Worm (Caenorhabditis elegans): ENCODE measurements around the gene srbc-11.

Gene srbc-11

ce11 chrV:7527153-7527552 is 32.1 kb upstream of the srbc-11 start, which contains the start of gene C54F6.17:
C54F6.17 (plus strand) TSS chrV:7527453.
- TF ChIP-seq ceh-91 (GFP tag; IDR thresholded peaks at IDR 0.05) (no peak), attf-5 (GFP tag; optimal IDR thresholded peaks at IDR 0.05) (no peak), lsl-1 (GFP tag; optimal IDR thresholded peaks at IDR 0.05) (no peak), dpff-1 (tag; optimal IDR thresholded peaks at IDR 0.05) (no peak), ceh-100 (GFP tag; IDR thresholded peaks at IDR 0.05) (no peak), C06A6.2 (GFP tag; conservative IDR thresholded peaks at IDR 0.05) (no peak), attf-3 (GFP tag; conservative IDR thresholded peaks at IDR 0.05) (no peak), rpc-1 (optimal IDR thresholded peaks at IDR 0.05) (no peak), rpc-1 (tag; optimal IDR thresholded peaks at IDR 0.05) (no peak), chd-7 (tag; optimal IDR thresholded peaks at IDR 0.05) (no peak)

ce11 chrV:7525695-7526094 is 30.6 kb upstream of the srbc-11 start, which contains the start of gene C54F6.18:
C54F6.18 (plus strand) TSS chrV:7525995.
- no peak for TF ChIP-seq ztf-28 (GFP tag; IDR thresholded peaks at IDR 0.05)
- no peak for TF ChIP-seq C06A6.2 (GFP tag; conservative IDR thresholded peaks at IDR 0.05)
- no peak for TF ChIP-seq ceh-100 (GFP tag; IDR thresholded peaks at IDR 0.05)
- no peak for TF ChIP-seq nhr-179 (tag; optimal IDR thresholded peaks at IDR 0.05)
- no peak for TF ChIP-seq madf-6 (GFP tag; IDR thresholded peaks at IDR 0.05)
- no peak for TF ChIP-seq lin-54 (GFP tag; optimal IDR thresholded peaks at IDR 0.05)
- no peak for TF ChIP-seq nfya-1 (tag; optimal IDR thresholded peaks at IDR 0.05; ENCODE audit: borderline replicate concordance, insufficient read depth)
- TF ChIP-seq xnd-1 (tag; optimal IDR thresholded peaks at IDR 0.05): no peak
- no peak for TF ChIP-seq hmg-1.2 (GFP tag; IDR thresholded peaks at IDR 0.05)

- TF ChIP-seq ceh-91 (GFP tag; IDR thresholded peaks at IDR 0.05) (no peak), ztf-28 (GFP tag; IDR thresholded peaks at IDR 0.05) (no peak), hmg-1.2 (GFP tag; IDR thresholded peaks at IDR 0.05) (no peak), zfh-2 (GFP tag; conservative IDR thresholded peaks at IDR 0.05) (no peak), ztf-3 (GFP tag; optimal IDR thresholded peaks at IDR 0.05) (no peak), fkh-3 (tag; optimal IDR thresholded peaks at IDR 0.05) (no peak), B0035.1 (tag; optimal IDR thresholded peaks at IDR 0.05) (no peak), B0336.3 (GFP tag; IDR thresholded peaks at IDR 0.05) (no peak), dox-1 (GFP tag; IDR thresholded peaks at IDR 0.05) (no peak), xnd-1 (tag; optimal IDR thresholded peaks at IDR 0.05) (no peak)
Measured at ce11 chrV:7524447-7524846, 29.4 kb upstream of the srbc-11 start, which contains the start of gene C54F6.20. C54F6.20 (plus strand) TSS chrV:7524747.

- TF ChIP-seq snpc-4 (GFP tag; optimal IDR thresholded peaks at IDR 0.05) (no peak), snpc-4 (tag; optimal IDR thresholded peaks at IDR 0.05) (no peak), hsf-1 (GFP tag; IDR thresholded peaks at IDR 0.05) (no peak), rpc-1 (optimal IDR thresholded peaks at IDR 0.05) (no peak), rpc-1 (tag; optimal IDR thresholded peaks at IDR 0.05) (no peak), C06A6.2 (GFP tag; conservative IDR thresholded peaks at IDR 0.05) (no peak), akir-1 (GFP tag; optimal IDR thresholded peaks at IDR 0.05) (no peak), cebp-1 (GFP tag; IDR thresholded peaks at IDR 0.05) (no peak), cebp-1 (tag; optimal IDR thresholded peaks at IDR 0.05) (no peak), Y95B8A.8 (GFP tag; IDR thresholded peaks at IDR 0.05) (no peak), B0035.1 (tag; optimal IDR thresholded peaks at IDR 0.05) (no peak), nhr-90 (tag; optimal IDR thresholded peaks at IDR 0.05) (no peak), B0261.1 (tag; optimal IDR thresholded peaks at IDR 0.05) (no peak), F55B11.4 (tag; optimal IDR thresholded peaks at IDR 0.05; ENCODE audit: borderline replicate concordance, insufficient read depth) (no peak), K11D2.4 (GFP tag; IDR thresholded peaks at IDR 0.05) (no peak), mcd-1 (GFP tag; IDR thresholded peaks at IDR 0.05) (no peak), lir-1 (GFP tag; conservative IDR thresholded peaks at IDR 0.05) (no peak)
Measured at ce11 chrV:7523392-7523791, 28.3 kb upstream of the srbc-11 start, which contains the start of gene C54F6.6. C54F6.6 (plus strand) TSS chrV:7523692.

All from whole organism, young adult.